Worm (Caenorhabditis elegans) whole organism, early embryonic: ENCODE results near the gene ZK353.3.

ENCODE experiments used
- B0310.2 ChIP-seq: sonication (generic microtip); optimal IDR thresholded peaks from 2 replicates; lab custom pipeline; 2016; ENCODE audit warnings: mild to moderate bottlenecking, missing genetic modification characterization, missing compliant biosample characterization
- F13C5.2 ChIP-seq: sonication (generic microtip); optimal IDR thresholded peaks from 2 replicates; lab custom pipeline; 2017; ENCODE audit warnings: mild to moderate bottlenecking, missing genetic modification characterization, inconsistent platforms, missing compliant biosample characterization
- aly-1 ChIP-seq: sonication (generic microtip); optimal IDR thresholded peaks from 2 replicates; lab custom pipeline; 2016; ENCODE audit warnings: missing genetic modification characterization, missing compliant biosample characterization
- ama-1 ChIP-seq: fragments of 150-350 bp; optimal IDR thresholded peaks from 2 replicates; lab custom pipeline; 2014
- ceh-13 ChIP-seq: fragments of 200-800 bp; sonication (Bioruptor generic); optimal IDR thresholded peaks from 2 replicates; lab custom pipeline; 2018; ENCODE audit warnings: mild to moderate bottlenecking, missing genetic modification characterization, missing compliant biosample characterization
- ceh-36 ChIP-seq: sonication (generic microtip); optimal IDR thresholded peaks from 2 replicates; lab custom pipeline; 2016; ENCODE audit warnings: missing genetic modification characterization, inconsistent platforms, missing compliant biosample characterization
- ets-7 ChIP-seq: sonication (generic microtip); optimal IDR thresholded peaks from 2 replicates; lab custom pipeline; 2016; ENCODE audit warnings: missing genotype, missing genetic modification characterization, missing compliant biosample characterization
- flt-1 ChIP-seq: fragments of 200-800 bp; sonication (Bioruptor generic); IDR thresholded peaks from 2 replicates; pipeline ENCODE4 v1.3.6; 2022; ENCODE audit warnings: missing genetic modification characterization, missing compliant biosample characterization
- hmbx-1 ChIP-seq: sonication (generic microtip); optimal IDR thresholded peaks from 2 replicates; lab custom pipeline; 2016; ENCODE audit warnings: mild to moderate bottlenecking, missing genetic modification characterization, missing compliant biosample characterization
- hmg-4 ChIP-seq: fragments of 200-800 bp; sonication (Bioruptor generic); optimal IDR thresholded peaks from 2 replicates; lab custom pipeline; 2018; ENCODE audit warnings: mild to moderate bottlenecking, missing genetic modification characterization, missing compliant biosample characterization
- hnd-1 ChIP-seq: sonication (generic microtip); optimal IDR thresholded peaks from 2 replicates; lab custom pipeline; 2016; ENCODE audit warnings: missing genetic modification characterization, missing compliant biosample characterization
- pes-1 ChIP-seq: fragments of 200-800 bp; sonication (Bioruptor generic); IDR thresholded peaks from 2 replicates; pipeline ENCODE4 v1.3.6; 2022; ENCODE audit warnings: missing genetic modification reagents, missing genetic modification characterization, missing compliant biosample characterization
- scrt-1 ChIP-seq: fragments of 200-800 bp; sonication (Bioruptor generic); IDR thresholded peaks from 2 replicates; pipeline ENCODE4 v1.3.6; 2022; ENCODE audit warnings: missing genetic modification characterization, missing compliant biosample characterization
- sea-1 ChIP-seq: fragments of 200-800 bp; sonication (Bioruptor generic); conservative IDR thresholded peaks from 2 replicates; pipeline ENCODE4 v1.3.6; 2022; ENCODE audit warnings: missing genetic modification characterization, missing compliant biosample characterization
- tbx-11 ChIP-seq: fragments of 200-800 bp; sonication (Bioruptor generic); IDR thresholded peaks from 2 replicates; pipeline ENCODE4 v1.3.6; 2022; ENCODE audit warnings: missing genetic modification characterization, missing compliant biosample characterization
- tbx-37 ChIP-seq: fragments of 200-800 bp; sonication (Bioruptor generic); conservative IDR thresholded peaks from 2 replicates; pipeline ENCODE4 v1.3.6; 2022; ENCODE audit warnings: missing genetic modification reagents, missing genetic modification characterization, missing compliant biosample characterization
- tra-4 ChIP-seq: sonication (generic microtip); optimal IDR thresholded peaks from 2 replicates; lab custom pipeline; 2017; ENCODE audit warnings: missing genetic modification characterization, missing compliant biosample characterization

Gene ZK353.3

ce11 chrIII:8402633-8403032 lies 6.8 kb downstream of the ZK353.3 start:
- TF ChIP-seq hmbx-1 (tag; lab: Kevin White, UChicago): no peak
- TF ChIP-seq aly-1 (tag; lab: Kevin White, UChicago): no peak
- no peak for TF ChIP-seq ets-7 (tag; lab: Kevin White, UChicago)
- no peak for TF ChIP-seq hnd-1
- no peak for TF ChIP-seq ceh-36 (tag; lab: Kevin White, UChicago)

ce11 chrIII:8403507-8403906 lies 7.7 kb downstream of the ZK353.3 start, which contains the start of gene cutc-1:
Gene cutc-1 (minus strand): TSS chrIII:8403607.
- TF ChIP-seq hmbx-1 (tag; lab: Kevin White, UChicago): no peak
- TF ChIP-seq ets-7 (tag; lab: Kevin White, UChicago): no peak
- no peak for TF ChIP-seq flt-1
- no peak for TF ChIP-seq tra-4 (tag; lab: Kevin White, UChicago)
- TF ChIP-seq aly-1 (tag; lab: Kevin White, UChicago): no peak
- TF ChIP-seq B0310.2: no peak
- TF ChIP-seq sea-1 (GFP tag; lab: Robert Waterston, UW): no peak
- TF ChIP-seq hmg-4 (GFP tag; lab: Kevin White, UChicago): no peak
- TF ChIP-seq ama-1 (lab: Kevin White, UChicago): no peak
- no peak for TF ChIP-seq hnd-1
- TF ChIP-seq ceh-13 (GFP tag; lab: Kevin White, UChicago): no peak
- TF ChIP-seq scrt-1 (GFP tag; lab: Robert Waterston, UW): no peak
- no peak for TF ChIP-seq pes-1

- TF ChIP-seq ama-1 (lab: Kevin White, UChicago) (no peak), pes-1 (no peak), hmbx-1 (tag; lab: Kevin White, UChicago) (no peak), ceh-13 (GFP tag; lab: Kevin White, UChicago) (no peak), ceh-36 (tag; lab: Kevin White, UChicago) (no peak)
Measured at ce11 chrIII:8405449-8405962, 9.7 kb downstream of the ZK353.3 start, which contains the start of the genes ubxn-4 and cyy-1. Gene ubxn-4 (minus strand): TSS chrIII:8405562. Gene cyy-1 (plus strand): TSS chrIII:8405874.

- TF ChIP-seq F13C5.2 (no peak), hmbx-1 (tag; lab: Kevin White, UChicago) (no peak), aly-1 (tag; lab: Kevin White, UChicago) (no peak), ceh-36 (tag; lab: Kevin White, UChicago) (no peak), ama-1 (lab: Kevin White, UChicago) (no peak), sea-1 (GFP tag; lab: Robert Waterston, UW) (no peak), scrt-1 (GFP tag; lab: Robert Waterston, UW) (no peak), tbx-37 (GFP tag; lab: Robert Waterston, UW) (no peak), ceh-13 (GFP tag; lab: Kevin White, UChicago) (no peak), flt-1 (no peak), tbx-11 (no peak), ets-7 (tag; lab: Kevin White, UChicago) (no peak), tra-4 (tag; lab: Kevin White, UChicago) (no peak), pes-1 (no peak)
Measured at ce11 chrIII:8409166-8409565, 13.4 kb downstream of the ZK353.3 start, which contains the start of gene ZK353.9. Gene ZK353.9 (plus strand): TSS chrIII:8409496.

ce11 chrIII:8410747-8411146 lies 15.0 kb downstream of the ZK353.3 start:
- no peak for TF ChIP-seq pes-1
- no peak for TF ChIP-seq ets-7 (tag; lab: Kevin White, UChicago)
- TF ChIP-seq tbx-37 (GFP tag; lab: Robert Waterston, UW): no peak
- TF ChIP-seq hnd-1: no peak
- no peak for TF ChIP-seq F13C5.2
- TF ChIP-seq ama-1 (lab: Kevin White, UChicago): no peak
- TF ChIP-seq aly-1 (tag; lab: Kevin White, UChicago): no peak
- no peak for TF ChIP-seq scrt-1 (GFP tag; lab: Robert Waterston, UW)
- no peak for TF ChIP-seq tbx-11
- no peak for TF ChIP-seq sea-1 (GFP tag; lab: Robert Waterston, UW)
- no peak for TF ChIP-seq hmbx-1 (tag; lab: Kevin White, UChicago)
- TF ChIP-seq B0310.2: no peak
- TF ChIP-seq ceh-13 (GFP tag; lab: Kevin White, UChicago): no peak
- TF ChIP-seq flt-1: no peak
- TF ChIP-seq hmg-4 (GFP tag; lab: Kevin White, UChicago): no peak
- TF ChIP-seq tra-4 (tag; lab: Kevin White, UChicago): no peak
- TF ChIP-seq ceh-36 (tag; lab: Kevin White, UChicago): no peak

ce11 chrIII:8411976-8412375 lies 16.2 kb downstream of the ZK353.3 start:
- peak; percentile 45 for TF ChIP-seq hmg-4 (GFP tag; lab: Kevin White, UChicago)
- 0 out of 2 replicates have a peak, but pooled peaks have one; percentile 43 for TF ChIP-seq pes-1
- TF ChIP-seq tbx-37 (GFP tag; lab: Robert Waterston, UW): no peak
- TF ChIP-seq tbx-11: no peak
- peak; percentile 13 for TF ChIP-seq F13C5.2

- TF ChIP-seq ets-7 (tag; lab: Kevin White, UChicago) (no peak), flt-1 (no peak), ceh-13 (GFP tag; lab: Kevin White, UChicago) (no peak), scrt-1 (GFP tag; lab: Robert Waterston, UW) (no peak), sea-1 (GFP tag; lab: Robert Waterston, UW) (no peak)
Measured at ce11 chrIII:8413501-8413900, 17.7 kb downstream of the ZK353.3 start.

- TF ChIP-seq pes-1: no peak
- no peak for TF ChIP-seq ets-7 (tag; lab: Kevin White, UChicago)
- no peak for TF ChIP-seq ceh-13 (GFP tag; lab: Kevin White, UChicago)
- no peak for TF ChIP-seq hmbx-1 (tag; lab: Kevin White, UChicago)
- no peak for TF ChIP-seq aly-1 (tag; lab: Kevin White, UChicago)
- TF ChIP-seq tbx-11: no peak
- TF ChIP-seq F13C5.2: no peak
- TF ChIP-seq hnd-1: no peak
- TF ChIP-seq ceh-36 (tag; lab: Kevin White, UChicago): no peak
- no peak for TF ChIP-seq ama-1 (lab: Kevin White, UChicago)
- TF ChIP-seq tra-4 (tag; lab: Kevin White, UChicago): no peak
- no peak for TF ChIP-seq B0310.2
- no peak for TF ChIP-seq flt-1
- no peak for TF ChIP-seq hmg-4 (GFP tag; lab: Kevin White, UChicago)
- TF ChIP-seq scrt-1 (GFP tag; lab: Robert Waterston, UW): no peak
- TF ChIP-seq sea-1 (GFP tag; lab: Robert Waterston, UW): no peak
Measured at ce11 chrIII:8416871-8417191, 21.0 kb downstream of the ZK353.3 start.
